Worm (Caenorhabditis elegans) whole organism, early embryonic: ENCODE measurements around the gene F20C5.11.

Experiments used
- flt-1 ChIP-seq: fragments of 200-800 bp; sonication (Bioruptor generic); IDR thresholded peaks from 2 replicates; pipeline ENCODE4 v1.3.6; 2022; ENCODE audit warnings: missing genetic modification characterization, missing compliant biosample characterization
- hnd-1 ChIP-seq: sonication (generic microtip); optimal IDR thresholded peaks from 2 replicates; lab custom pipeline; 2016; ENCODE audit warnings: missing genetic modification characterization, missing compliant biosample characterization
- pes-1 ChIP-seq: fragments of 200-800 bp; sonication (Bioruptor generic); IDR thresholded peaks from 2 replicates; pipeline ENCODE4 v1.3.6; 2022; ENCODE audit warnings: missing genetic modification reagents, missing genetic modification characterization, missing compliant biosample characterization
- tbx-37 ChIP-seq: fragments of 200-800 bp; sonication (Bioruptor generic); conservative IDR thresholded peaks from 2 replicates; pipeline ENCODE4 v1.3.6; 2022; ENCODE audit warnings: missing genetic modification reagents, missing genetic modification characterization, missing compliant biosample characterization

ce11 chrIV:8729636-8730035, 32.2 kb downstream of the F20C5.11 start:
- TF ChIP-seq tbx-37 (GFP tag; lab: Robert Waterston, UW) (no peak), flt-1 (GFP tag; lab: Robert Waterston, UW) (no peak), pes-1 (GFP tag; lab: Robert Waterston, UW) (no peak), hnd-1 (tag; lab: Kevin White, UChicago) (no peak)
